Worm (Caenorhabditis elegans) whole organism, L1 larva: Measurements from ENCODE around the gene Y50E8A.5.

Source experiments
- C34B4.2 ChIP-seq: sonication (generic microtip); optimal IDR thresholded peaks from 2 replicates; lab custom pipeline; 2017; ENCODE audit warnings: mild to moderate bottlenecking, missing genetic modification characterization, missing compliant biosample characterization
- F16B12.6 ChIP-seq: fragments of 150-350 bp; optimal IDR thresholded peaks from 2 replicates; lab custom pipeline; 2014; ENCODE audit warnings: missing biosample characterization, missing genetic modification characterization
- Y116A8C.19 ChIP-seq: sonication (generic microtip); optimal IDR thresholded peaks from 2 replicates; lab custom pipeline; 2016; ENCODE audit warnings: missing compliant biosample characterization, missing genetic modification characterization, borderline replicate concordance
- aha-1 ChIP-seq: fragments of 150-350 bp; optimal IDR thresholded peaks from 2 replicates; lab custom pipeline; 2014; ENCODE audit warnings: missing biosample characterization, missing genetic modification characterization
- alr-1 ChIP-seq: fragments of 200-800 bp; sonication (Bioruptor generic); optimal IDR thresholded peaks from 2 replicates; lab custom pipeline; 2018; ENCODE audit warnings: borderline replicate concordance, mild to moderate bottlenecking, missing genetic modification characterization, missing compliant biosample characterization
- ama-1 ChIP-seq: fragments of 150-350 bp; optimal IDR thresholded peaks from 2 replicates; lab custom pipeline; 2014
- blmp-1 ChIP-seq: fragments of 150-350 bp; optimal IDR thresholded peaks from 2 replicates; lab custom pipeline; 2014; ENCODE audit warnings: missing biosample characterization, missing genetic modification characterization
- ceh-63 ChIP-seq: fragments of 200-800 bp; sonication (Bioruptor generic); optimal IDR thresholded peaks from 2 replicates; lab custom pipeline; 2018; ENCODE audit warnings: mild to moderate bottlenecking, missing genetic modification characterization, missing compliant biosample characterization
- ces-1 ChIP-seq: fragments of 150-350 bp; optimal IDR thresholded peaks from 2 replicates; lab custom pipeline; 2014; ENCODE audit warnings: missing biosample characterization, missing genetic modification reagents, missing genetic modification characterization
- efl-1 ChIP-seq, 4 experiments: fragments of 150-350 bp; optimal IDR thresholded peaks in 3 of 4; peaks in 1 of 4; 1 replicate in 1 of 4; 2 replicates in 3 of 4; lab custom pipeline; 2014; ENCODE audit warnings: missing biosample characterization in 2 of 4, missing genetic modification characterization in 2 of 4, missing genetic modification reagents in 2 of 4
- egl-13 ChIP-seq: sonication (generic microtip); optimal IDR thresholded peaks from 2 replicates; lab custom pipeline; 2016; ENCODE audit warnings: missing genotype, missing genetic modification reagents, missing genetic modification characterization, missing compliant biosample characterization
- egl-27 ChIP-seq, 2 experiments: fragments of 150-350 bp in 1 of 2; sonication (generic microtip); optimal IDR thresholded peaks; 3 replicates each; lab custom pipeline; 2017 to 2018; ENCODE audit warnings: missing biosample characterization in 2 of 2, missing genetic modification characterization in 2 of 2, missing genetic modification reagents in 2 of 2
- elt-3 ChIP-seq, 6 experiments: fragments of 150-350 bp in 1 of 6; sonication (generic microtip); optimal IDR thresholded peaks; 2 replicates each; lab custom pipeline; 2017 to 2018; ENCODE audit warnings: missing biosample characterization in 6 of 6, missing genetic modification characterization in 6 of 6, inconsistent platforms in 1 of 6
- hlh-17 ChIP-seq: fragments of 200-800 bp; sonication (Bioruptor generic); optimal IDR thresholded peaks from 2 replicates; lab custom pipeline; 2018; ENCODE audit warnings: missing genetic modification characterization, mild to moderate bottlenecking, missing compliant biosample characterization, moderate library complexity, borderline replicate concordance
- hpl-2 ChIP-seq: fragments of 150-350 bp; optimal IDR thresholded peaks from 2 replicates; lab custom pipeline; 2014; ENCODE audit warnings: missing biosample characterization, missing genetic modification reagents, missing genetic modification characterization
- lin-15B ChIP-seq: fragments of 150-350 bp; sonication (generic microtip); optimal IDR thresholded peaks from 3 replicates; lab custom pipeline; 2014; ENCODE audit warnings: missing biosample characterization, missing genetic modification characterization
- lir-3 ChIP-seq: sonication (generic microtip); optimal IDR thresholded peaks from 2 replicates; lab custom pipeline; 2016; ENCODE audit warnings: mild to moderate bottlenecking, missing genetic modification characterization, moderate library complexity, missing compliant biosample characterization; ENCODE audit not compliant: poor library complexity
- mab-9 ChIP-seq: fragments of 200-800 bp; sonication (Bioruptor generic); IDR thresholded peaks from 2 replicates; pipeline ENCODE4 v1.3.6; 2022; ENCODE audit warnings: missing genetic modification reagents, missing genetic modification characterization, missing compliant biosample characterization
- mdl-1 ChIP-seq, 2 experiments: fragments of 150-350 bp; optimal IDR thresholded peaks; 2 replicates each; lab custom pipeline; 2014 to 2017; ENCODE audit warnings: missing biosample characterization in 2 of 2, missing genetic modification characterization in 2 of 2, inconsistent platforms in 1 of 2
- mep-1 ChIP-seq: fragments of 150-350 bp; optimal IDR thresholded peaks from 2 replicates; lab custom pipeline; 2014; ENCODE audit warnings: missing biosample characterization, missing genetic modification characterization
- nhr-11 ChIP-seq: fragments of 150-350 bp; optimal IDR thresholded peaks from 2 replicates; lab custom pipeline; 2014; ENCODE audit warnings: missing biosample characterization, missing genetic modification characterization
- nhr-19 ChIP-seq: fragments of 200-800 bp; sonication (Bioruptor generic); conservative IDR thresholded peaks from 2 replicates; pipeline ENCODE4 v1.3.6; 2022; ENCODE audit warnings: missing genetic modification characterization, missing compliant biosample characterization
- nhr-20 ChIP-seq: sonication (generic microtip); optimal IDR thresholded peaks from 2 replicates; lab custom pipeline; 2016; ENCODE audit warnings: mild to moderate bottlenecking, missing genetic modification characterization, missing compliant biosample characterization
- nhr-28 ChIP-seq: fragments of 150-350 bp; optimal IDR thresholded peaks from 2 replicates; lab custom pipeline; 2014; ENCODE audit warnings: missing biosample characterization, missing genetic modification characterization
- nhr-76 ChIP-seq: sonication (generic microtip); optimal IDR thresholded peaks from 2 replicates; lab custom pipeline; 2017; ENCODE audit warnings: missing biosample characterization, missing genetic modification characterization
- nhr-77 ChIP-seq: fragments of 150-350 bp; optimal IDR thresholded peaks from 2 replicates; lab custom pipeline; 2014; ENCODE audit warnings: missing biosample characterization, missing genetic modification characterization
- nhr-85 ChIP-seq: sonication (generic microtip); peaks from one replicate; lab custom pipeline; 2016; ENCODE audit warnings: missing genetic modification characterization, inconsistent platforms, missing compliant biosample characterization
- pax-3 ChIP-seq: fragments of 200-800 bp; sonication (Bioruptor generic); optimal IDR thresholded peaks from 2 replicates; lab custom pipeline; 2018; ENCODE audit warnings: mild to moderate bottlenecking, missing genetic modification characterization, moderate library complexity, missing compliant biosample characterization
- skn-1 ChIP-seq: fragments of 150-350 bp; optimal IDR thresholded peaks from 2 replicates; lab custom pipeline; 2014; ENCODE audit warnings: missing biosample characterization, missing genetic modification characterization
- snpc-4 ChIP-seq: fragments of 150-350 bp; optimal IDR thresholded peaks from 2 replicates; lab custom pipeline; 2014; ENCODE audit warnings: missing biosample characterization, missing genetic modification characterization
- sptf-1 ChIP-seq: fragments of 150-350 bp; optimal IDR thresholded peaks from 2 replicates; lab custom pipeline; 2014; ENCODE audit warnings: missing biosample characterization, missing genetic modification characterization
- sup-37 ChIP-seq: fragments of 200-800 bp; sonication (Bioruptor generic); optimal IDR thresholded peaks from 2 replicates; lab custom pipeline; 2018; ENCODE audit warnings: mild to moderate bottlenecking, missing genetic modification characterization, missing compliant biosample characterization
- swsn-7 ChIP-seq: sonication (generic microtip); optimal IDR thresholded peaks from 2 replicates; lab custom pipeline; 2016; ENCODE audit warnings: missing genetic modification characterization, missing compliant biosample characterization
- unc-130 ChIP-seq: fragments of 150-350 bp; optimal IDR thresholded peaks from 2 replicates; lab custom pipeline; 2017; ENCODE audit warnings: missing biosample characterization, missing genetic modification characterization, inconsistent platforms
- unc-30 ChIP-seq: sonication (generic microtip); optimal IDR thresholded peaks from 2 replicates; lab custom pipeline; 2017; ENCODE audit warnings: missing biosample characterization, missing genetic modification characterization
- unc-62 ChIP-seq: fragments of 150-350 bp; optimal IDR thresholded peaks from 2 replicates; lab custom pipeline; 2014; ENCODE audit warnings: missing biosample characterization, missing genetic modification reagents, missing genetic modification characterization
- unc-86 ChIP-seq: sonication (generic microtip); optimal IDR thresholded peaks from 2 replicates; lab custom pipeline; 2016; ENCODE audit warnings: missing genetic modification characterization, missing compliant biosample characterization
- unc-98 ChIP-seq: fragments of 200-800 bp; sonication (Bioruptor generic); IDR thresholded peaks from 2 replicates; pipeline ENCODE4 v1.3.6; 2022; ENCODE audit warnings: missing genetic modification characterization, missing compliant biosample characterization
- xbp-1 ChIP-seq: sonication (generic microtip); optimal IDR thresholded peaks from 2 replicates; lab custom pipeline; 2016; ENCODE audit warnings: missing genetic modification characterization, missing compliant biosample characterization
- zip-4 ChIP-seq: fragments of 200-800 bp; sonication (Bioruptor generic); optimal IDR thresholded peaks from 2 replicates; lab custom pipeline; 2018; ENCODE audit warnings: mild to moderate bottlenecking, missing genetic modification characterization, moderate library complexity, missing compliant biosample characterization
- ztf-11 ChIP-seq, 2 experiments: sonication (generic microtip); optimal IDR thresholded peaks; 2 replicates each; lab custom pipeline; 2016 to 2017; ENCODE audit warnings: missing genetic modification characterization in 2 of 2, missing biosample characterization in 1 of 2, missing compliant biosample characterization in 1 of 2
- ztf-4 ChIP-seq: fragments of 150-350 bp; optimal IDR thresholded peaks from 2 replicates; lab custom pipeline; 2014; ENCODE audit warnings: missing biosample characterization, missing genetic modification characterization

The Y50E8A.5 gene

DNA sequence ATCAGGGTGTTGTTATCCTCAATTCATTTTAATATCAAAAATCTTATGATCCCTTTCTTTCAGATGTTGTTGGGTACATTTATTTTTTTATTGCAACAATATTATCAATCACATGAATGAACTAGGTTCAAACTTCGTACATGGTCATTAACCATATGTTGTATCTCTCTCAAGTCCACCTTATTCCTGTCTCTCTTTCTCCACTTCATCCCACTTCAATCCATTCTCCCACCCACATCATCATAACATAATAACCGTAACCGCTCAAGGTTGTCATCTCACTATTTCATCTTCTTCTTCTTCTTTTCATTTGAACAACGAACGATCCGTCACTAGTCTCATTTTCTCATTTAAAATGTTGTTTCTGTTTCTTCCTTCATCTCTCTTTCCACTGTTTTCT is 11.3 kb downstream of the Y50E8A.5 start (continued):
- TF ChIP-seq sptf-1 (no peak), xbp-1 (no peak), C34B4.2 (tag; lab: Kevin White, UChicago) (no peak), nhr-85 (tag; lab: Kevin White, UChicago) (peak; percentile 92)

DNA sequence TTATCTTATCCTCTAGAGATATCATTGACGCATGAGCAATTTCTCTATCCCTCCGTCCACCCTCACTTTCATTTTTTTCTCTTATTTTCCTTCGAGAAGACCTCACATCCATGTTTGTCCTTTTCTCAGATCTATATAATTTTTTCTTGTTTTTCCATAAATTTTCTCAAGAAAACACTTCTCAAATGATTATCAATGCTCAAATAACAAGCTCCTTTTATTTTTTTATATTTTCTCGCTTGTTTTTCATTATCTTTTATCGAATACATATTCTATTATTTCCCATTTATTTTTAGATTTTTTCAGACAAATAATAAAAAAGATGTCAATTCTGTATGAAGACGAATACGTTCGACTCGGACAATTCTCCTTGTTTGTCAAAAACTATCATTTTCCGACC is 13.7 kb downstream of the Y50E8A.5 start, which contains the start of gene R08A2.7:
TSS of gene R08A2.7 (plus strand) at position 301 of the 400 bp plus-strand sequence.
- no peak for TF ChIP-seq lin-15B (tag; lab: Kevin White, UChicago)
- no peak for TF ChIP-seq unc-98 (GFP tag; lab: Robert Waterston, UW)
- TF ChIP-seq xbp-1 = no peak
- no peak for TF ChIP-seq ama-1
- TF ChIP-seq snpc-4 (tag; lab: Kevin White, UChicago) = no peak
- TF ChIP-seq hpl-2 (GFP tag; lab: Kevin White, UChicago) = no peak
- TF ChIP-seq elt-3 (tag; optimal IDR thresholded peaks at IDR 0.05; lab: Kevin White, UChicago) = no peak
- no peak for TF ChIP-seq swsn-7
- no peak for TF ChIP-seq ztf-4
- no peak for TF ChIP-seq efl-1 (optimal IDR thresholded peaks at IDR 0.05; lab: Kevin White, UChicago)
- no peak for TF ChIP-seq efl-1 (GFP tag; optimal IDR thresholded peaks at IDR 0.05 in 1 of 2; lab: Kevin White, UChicago)
- no peak for TF ChIP-seq lir-3 (tag; lab: Kevin White, UChicago)
- no peak for TF ChIP-seq pax-3 (tag; lab: Kevin White, UChicago)
- TF ChIP-seq blmp-1 = no peak
- TF ChIP-seq egl-13 (tag; lab: Kevin White, UChicago) = no peak
- TF ChIP-seq nhr-76 (tag; lab: Kevin White, UChicago) = no peak
- no peak for TF ChIP-seq C34B4.2 (tag; lab: Kevin White, UChicago)

DNA sequence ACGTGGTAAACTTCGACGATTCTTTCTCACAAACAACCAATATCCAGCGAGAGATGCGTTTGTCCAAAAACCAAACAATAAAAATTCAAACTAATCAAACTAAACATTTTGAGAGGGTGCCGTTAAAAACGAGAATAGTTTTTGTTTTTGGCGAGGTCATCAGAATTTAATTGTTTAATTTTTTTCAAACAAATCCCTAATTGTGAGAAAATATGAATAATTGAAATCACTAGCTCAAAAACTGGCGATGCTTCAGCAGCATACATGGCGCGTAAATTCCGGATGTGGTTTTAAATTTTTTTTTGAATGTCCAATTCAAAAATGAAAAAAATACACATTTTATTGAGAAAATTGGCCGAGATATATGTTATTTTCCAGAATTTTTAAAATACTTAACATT is 17.3 kb downstream of the Y50E8A.5 start, which contains the start of gene R08A2.1:
TSS of gene R08A2.1 (minus strand) at position 101 of the 400 bp plus-strand sequence.
- TF ChIP-seq hlh-17 (GFP tag; lab: Kevin White, UChicago) = no peak
- TF ChIP-seq aha-1 (tag; lab: Kevin White, UChicago) = no peak
- no peak for TF ChIP-seq unc-86
- TF ChIP-seq unc-62 = no peak
- TF ChIP-seq ztf-4 = no peak
- no peak for TF ChIP-seq nhr-28 (tag; lab: Kevin White, UChicago)
- TF ChIP-seq mdl-1 (tag; optimal IDR thresholded peaks at IDR 0.05; lab: Kevin White, UChicago) = no peak
- TF ChIP-seq sup-37 (GFP tag; lab: Kevin White, UChicago) = no peak
- TF ChIP-seq alr-1 (tag; lab: Kevin White, UChicago) = no peak
- no peak for TF ChIP-seq nhr-11
- no peak for TF ChIP-seq ces-1 (GFP tag; lab: Kevin White, UChicago)
- TF ChIP-seq nhr-20 (tag; lab: Kevin White, UChicago) = no peak
- TF ChIP-seq ztf-11 (tag; optimal IDR thresholded peaks at IDR 0.05; lab: Kevin White, UChicago) = no peak
- no peak for TF ChIP-seq unc-30 (tag; lab: Kevin White, UChicago)
- no peak for TF ChIP-seq hpl-2 (GFP tag; lab: Kevin White, UChicago)
- no peak for TF ChIP-seq zip-4 (GFP tag; lab: Kevin White, UChicago)

DNA sequence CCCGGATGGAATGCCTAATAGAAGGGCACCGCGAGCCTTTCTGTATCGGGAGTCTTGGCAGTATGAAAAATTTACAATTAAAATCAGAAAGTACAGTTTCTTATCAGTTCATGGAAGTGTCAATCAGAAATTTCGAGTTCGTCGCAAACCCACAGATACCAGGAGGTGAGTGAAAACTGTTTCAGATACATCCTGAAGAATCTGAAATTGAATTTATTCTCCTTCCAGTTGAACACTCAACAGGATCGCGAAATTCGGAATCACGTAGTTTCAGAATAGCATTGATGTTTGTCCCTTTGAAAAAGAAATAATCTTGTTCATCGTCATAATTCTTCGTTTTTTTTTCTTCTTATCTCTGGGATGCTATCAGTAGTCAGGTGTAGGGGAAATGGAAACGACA is 20.6 kb downstream of the Y50E8A.5 start, which contains the start of gene fbxa-147:
TSS of gene fbxa-147 (plus strand) at position 386 of the 400 bp plus-strand sequence.
- TF ChIP-seq hlh-17 (GFP tag; lab: Kevin White, UChicago) (no peak), mab-9 (GFP tag; lab: Robert Waterston, UW) (no peak), nhr-20 (tag; lab: Kevin White, UChicago) (no peak), pax-3 (tag; lab: Kevin White, UChicago) (peak; percentile 3), C34B4.2 (tag; lab: Kevin White, UChicago) (no peak)

DNA sequence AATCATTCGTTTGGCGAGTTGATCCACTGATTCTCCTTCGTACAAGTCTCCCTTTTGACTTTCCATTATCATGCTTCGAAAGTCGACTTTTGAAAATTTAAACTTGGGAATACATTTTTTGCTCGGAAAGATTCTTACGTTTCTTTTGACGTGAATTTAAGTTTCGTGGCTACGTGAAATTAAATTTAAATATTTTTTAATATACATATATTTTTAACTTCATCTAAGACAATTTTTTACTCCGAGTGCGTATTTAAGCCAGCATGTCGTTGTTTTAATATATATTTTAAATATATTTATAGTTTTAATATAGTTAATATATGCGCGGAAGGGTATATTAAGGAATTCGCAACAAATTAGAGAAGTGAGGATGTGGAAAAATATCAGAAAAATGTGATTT is 21.1 kb downstream of the Y50E8A.5 start, which contains the start of gene R08A2.2:
TSS of gene R08A2.2 (minus strand) at position 101 of the 400 bp plus-strand sequence.
- TF ChIP-seq mep-1 (tag; lab: Kevin White, UChicago) = no peak
- no peak for TF ChIP-seq skn-1 (tag; lab: Kevin White, UChicago)
- TF ChIP-seq mab-9 (GFP tag; lab: Robert Waterston, UW) = no peak
- TF ChIP-seq nhr-19 (GFP tag; lab: Robert Waterston, UW) = no peak
- no peak for TF ChIP-seq nhr-77 (tag; lab: Kevin White, UChicago)
- no peak for TF ChIP-seq unc-130 (tag; lab: Kevin White, UChicago)
- TF ChIP-seq egl-27 (tag; optimal IDR thresholded peaks at IDR 0.05; lab: Kevin White, UChicago) = no peak
- no peak for TF ChIP-seq Y116A8C.19 (tag; lab: Kevin White, UChicago)
- no peak for TF ChIP-seq ceh-63 (GFP tag; lab: Kevin White, UChicago)
- TF ChIP-seq F16B12.6 = no peak
